Worm (Caenorhabditis elegans) whole organism, young adult: ENCODE results near the gene T27E4.7.

ENCODE experiments used
- B0336.3 ChIP-seq: fragments of 200-800 bp; sonication (Bioruptor generic); IDR thresholded peaks from 2 replicates; pipeline ENCODE4 v1.3.6; 2022; ENCODE audit warnings: missing genetic modification characterization, missing compliant biosample characterization
- F23B12.7 ChIP-seq: sonication (generic microtip); optimal IDR thresholded peaks from 2 replicates; lab custom pipeline; 2017; ENCODE audit warnings: missing genetic modification characterization, mild to moderate bottlenecking, missing compliant biosample characterization, antibody characterized with exemption, moderate library complexity; ENCODE audit not compliant: insufficient read depth
- F33H1.4 ChIP-seq: fragments of 200-800 bp; sonication (Bioruptor generic); IDR thresholded peaks from 2 replicates; pipeline ENCODE4 v1.3.6; 2022; ENCODE audit warnings: missing genetic modification reagents, missing genetic modification characterization, missing compliant biosample characterization
- F52B5.7 ChIP-seq: sonication (generic microtip); optimal IDR thresholded peaks from 2 replicates; lab custom pipeline; 2016; ENCODE audit warnings: mild to moderate bottlenecking, missing genetic modification characterization, missing compliant biosample characterization
- Y53F4B.3 ChIP-seq: fragments of 200-800 bp; sonication (Bioruptor generic); IDR thresholded peaks from 2 replicates; pipeline ENCODE4 v1.3.6; 2022; ENCODE audit warnings: missing genetic modification reagents, missing genetic modification characterization, missing compliant biosample characterization
- Y53G8AR.9 ChIP-seq: fragments of 200-800 bp; sonication (Bioruptor generic); conservative IDR thresholded peaks from 2 replicates; pipeline ENCODE4 v1.3.6; 2022; ENCODE audit warnings: missing genetic modification reagents, missing genetic modification characterization, missing compliant biosample characterization
- Y79H2A.3 ChIP-seq: fragments of 200-800 bp; sonication (Bioruptor generic); conservative IDR thresholded peaks from 2 replicates; pipeline ENCODE4 v1.3.6; 2022; ENCODE audit warnings: missing genetic modification reagents, missing genetic modification characterization, missing compliant biosample characterization
- ZK185.1 ChIP-seq: sonication (generic microtip); optimal IDR thresholded peaks from 2 replicates; lab custom pipeline; 2016; ENCODE audit warnings: mild to moderate bottlenecking, missing genetic modification characterization, missing compliant biosample characterization; ENCODE audit not compliant: poor library complexity, severe bottlenecking
- athp-1 ChIP-seq: sonication (generic microtip); optimal IDR thresholded peaks from 2 replicates; lab custom pipeline; 2017; ENCODE audit warnings: mild to moderate bottlenecking, missing genetic modification characterization, missing compliant biosample characterization
- bed-1 ChIP-seq: fragments of 200-800 bp; sonication (Bioruptor generic); IDR thresholded peaks from 2 replicates; pipeline ENCODE4 v1.3.6; 2022; ENCODE audit warnings: missing genetic modification reagents, missing genetic modification characterization, missing compliant biosample characterization
- ceh-100 ChIP-seq: fragments of 200-800 bp; sonication (Bioruptor generic); IDR thresholded peaks from 2 replicates; pipeline ENCODE4 v1.3.6; 2022; ENCODE audit warnings: missing genetic modification reagents, missing genetic modification characterization, missing compliant biosample characterization
- ceh-40 ChIP-seq: fragments of 200-800 bp; sonication (Bioruptor generic); IDR thresholded peaks from 2 replicates; pipeline ENCODE4 v1.3.6; 2022; ENCODE audit warnings: missing genetic modification characterization, missing compliant biosample characterization
- ceh-91 ChIP-seq: fragments of 200-800 bp; sonication (Bioruptor generic); IDR thresholded peaks from 2 replicates; pipeline ENCODE4 v1.3.6; 2022; ENCODE audit warnings: missing genetic modification reagents, missing genetic modification characterization, missing compliant biosample characterization
- chd-7 ChIP-seq: sonication (generic microtip); optimal IDR thresholded peaks from 2 replicates; lab custom pipeline; 2016; ENCODE audit warnings: mild to moderate bottlenecking, missing genetic modification characterization, moderate library complexity, missing compliant biosample characterization
- dox-1 ChIP-seq: fragments of 200-800 bp; sonication (Bioruptor generic); IDR thresholded peaks from 2 replicates; pipeline ENCODE4 v1.3.6; 2022; ENCODE audit warnings: missing genetic modification reagents, missing genetic modification characterization, missing compliant biosample characterization
- egl-18 ChIP-seq: fragments of 200-800 bp; sonication (Bioruptor generic); IDR thresholded peaks from 2 replicates; pipeline ENCODE4 v1.3.6; 2022; ENCODE audit warnings: missing genetic modification reagents, missing genetic modification characterization, missing compliant biosample characterization
- ekl-4 ChIP-seq: fragments of 200-800 bp; sonication (Bioruptor generic); IDR thresholded peaks from 2 replicates; pipeline ENCODE4 v1.3.6; 2022; ENCODE audit warnings: missing genetic modification reagents, missing genetic modification characterization, missing compliant biosample characterization
- hlh-12 ChIP-seq: sonication (generic microtip); optimal IDR thresholded peaks from 2 replicates; lab custom pipeline; 2016; ENCODE audit warnings: missing genetic modification characterization, missing compliant biosample characterization
- hlh-26 ChIP-seq: fragments of 200-800 bp; sonication (Bioruptor generic); conservative IDR thresholded peaks from 2 replicates; pipeline ENCODE4 v1.3.6; 2022; ENCODE audit warnings: missing genetic modification reagents, missing genetic modification characterization, missing compliant biosample characterization
- hsf-1 ChIP-seq: fragments of 200-800 bp; sonication (Bioruptor generic); IDR thresholded peaks from 2 replicates; pipeline ENCODE4 v1.3.6; 2022; ENCODE audit warnings: missing genetic modification reagents, missing genetic modification characterization, missing compliant biosample characterization
- let-526 ChIP-seq: fragments of 200-800 bp; sonication (Bioruptor generic); IDR thresholded peaks from 2 replicates; pipeline ENCODE4 v1.3.6; 2022; ENCODE audit warnings: missing genetic modification reagents, missing genetic modification characterization, missing compliant biosample characterization
- let-607 ChIP-seq, 2 experiments: fragments of 200-800 bp in 1 of 2; sonication (Bioruptor generic) in 1 of 2; sonication (generic microtip) in 1 of 2; optimal IDR thresholded peaks; 2 replicates each; lab custom pipeline; 2016 to 2018; ENCODE audit warnings: mild to moderate bottlenecking in 2 of 2, missing compliant biosample characterization in 2 of 2, missing genetic modification characterization in 2 of 2, moderate library complexity in 2 of 2, missing genotype in 1 of 2
- lin-35 ChIP-seq, 3 experiments: fragments of 150-350 bp in 2 of 3; sonication (generic microtip) in 1 of 3; optimal IDR thresholded peaks; 2 replicates each; lab custom pipeline; 2014 to 2018; ENCODE audit warnings: missing biosample characterization in 3 of 3, missing genetic modification characterization in 3 of 3, missing genetic modification reagents in 3 of 3
- lir-1 ChIP-seq: fragments of 200-800 bp; sonication (Bioruptor generic); conservative IDR thresholded peaks from 2 replicates; pipeline ENCODE4 v1.3.6; 2022; ENCODE audit warnings: missing genetic modification reagents, missing genetic modification characterization, missing compliant biosample characterization
- madf-6 ChIP-seq: fragments of 200-800 bp; sonication (Bioruptor generic); IDR thresholded peaks from 2 replicates; pipeline ENCODE4 v1.3.6; 2022; ENCODE audit warnings: missing genetic modification reagents, missing genetic modification characterization, missing compliant biosample characterization
- mcd-1 ChIP-seq: fragments of 200-800 bp; sonication (Bioruptor generic); IDR thresholded peaks from 2 replicates; pipeline ENCODE4 v1.3.6; 2022; ENCODE audit warnings: missing genetic modification reagents, missing genetic modification characterization, missing compliant biosample characterization
- nhr-27 ChIP-seq: fragments of 200-800 bp; sonication (Bioruptor generic); optimal IDR thresholded peaks from 2 replicates; lab custom pipeline; 2018; ENCODE audit warnings: mild to moderate bottlenecking, missing genetic modification characterization, moderate library complexity, missing compliant biosample characterization
- rec-8 ChIP-seq, 2 experiments: sonication (generic microtip); optimal IDR thresholded peaks; 2 replicates each; lab custom pipeline; 2016; ENCODE audit warnings: mild to moderate bottlenecking in 2 of 2, missing genetic modification characterization in 2 of 2, missing genetic modification reagents in 2 of 2, missing genotype in 2 of 2, missing biosample characterization in 1 of 2, missing compliant biosample characterization in 1 of 2, moderate library complexity in 1 of 2
- rpc-1 ChIP-seq, 2 experiments: fragments of 150-350 bp in 1 of 2; sonication (generic microtip) in 1 of 2; optimal IDR thresholded peaks; 2 replicates each; lab custom pipeline; 2014 to 2018; ENCODE audit warnings: missing biosample characterization in 1 of 2, missing genetic modification characterization in 1 of 2, missing genetic modification reagents in 1 of 2, missing genotype in 1 of 2
- snpc-1.3 ChIP-seq: sonication (generic microtip); optimal IDR thresholded peaks from 2 replicates; lab custom pipeline; 2017; ENCODE audit warnings: missing genetic modification characterization, mild to moderate bottlenecking, missing compliant biosample characterization, antibody characterized with exemption, moderate library complexity, missing genotype, missing genetic modification reagents; ENCODE audit not compliant: insufficient read depth
- snpc-3.4 ChIP-seq: sonication (generic microtip); optimal IDR thresholded peaks from 2 replicates; lab custom pipeline; 2017; ENCODE audit warnings: missing genetic modification characterization, mild to moderate bottlenecking, missing compliant biosample characterization, antibody characterized with exemption, moderate library complexity, missing genotype, missing genetic modification reagents
- snpc-4 ChIP-seq, 5 experiments: fragments of 150-350 bp in 1 of 5; sonication (generic microtip) in 4 of 5; optimal IDR thresholded peaks; 2 replicates each; lab custom pipeline; 2014 to 2018; ENCODE audit warnings: missing genetic modification characterization in 5 of 5, missing biosample characterization in 3 of 5, antibody characterized with exemption in 2 of 5, mild to moderate bottlenecking in 2 of 5, missing compliant biosample characterization in 2 of 5, missing genotype in 2 of 5, moderate library complexity in 2 of 5, missing genetic modification reagents in 1 of 5
- tbp1 ChIP-seq: fragments of 200-800 bp; sonication (Bioruptor generic); optimal IDR thresholded peaks from 2 replicates; lab custom pipeline; 2018; ENCODE audit warnings: mild to moderate bottlenecking, missing genetic modification characterization, missing compliant biosample characterization
- unc-62 ChIP-seq: fragments of 150-350 bp; optimal IDR thresholded peaks from 2 replicates; lab custom pipeline; 2014; ENCODE audit warnings: missing biosample characterization, missing genetic modification reagents, missing genetic modification characterization
- zim-3 ChIP-seq: sonication (generic microtip); optimal IDR thresholded peaks from 2 replicates; lab custom pipeline; 2017; ENCODE audit warnings: mild to moderate bottlenecking, missing genetic modification characterization, moderate library complexity, missing compliant biosample characterization
- ztf-26 ChIP-seq: sonication (generic microtip); optimal IDR thresholded peaks from 2 replicates; lab custom pipeline; 2017; ENCODE audit warnings: missing genetic modification characterization, missing compliant biosample characterization

The T27E4.7 gene

DNA sequence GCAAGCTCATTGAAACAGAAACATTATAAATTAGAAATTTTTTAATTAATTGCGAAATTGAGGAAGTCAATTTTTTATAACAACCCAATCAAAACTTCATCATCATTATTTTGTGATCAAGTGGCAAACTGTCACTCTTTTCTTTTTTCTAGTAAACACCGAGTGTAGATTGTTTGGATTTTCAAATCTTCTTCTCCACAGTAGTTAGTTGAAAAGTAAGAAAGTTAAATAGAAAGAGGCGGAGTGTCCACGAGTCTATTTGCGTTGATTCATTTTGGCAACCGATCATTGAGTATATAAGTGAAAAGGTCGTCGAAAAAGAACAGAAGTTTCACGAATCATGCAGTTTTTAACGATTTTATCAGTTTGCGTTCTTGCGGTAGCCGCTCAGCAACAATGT is 33.2 kb upstream of the T27E4.7 start, which contains the start of gene pqn-31:
Gene pqn-31 (plus strand): TSS at position 301 of the 400 bp plus-strand sequence.
- TF ChIP-seq ceh-100 (GFP tag; lab: Robert Waterston, UW) (no peak), lin-35 (GFP tag; optimal IDR thresholded peaks at IDR 0.05; lab: Kevin White, UChicago) (no peak), nhr-27 (tag; lab: Kevin White, UChicago) (no peak)
- TF ChIP-seq, all 124 proteins: peak for 0

DNA sequence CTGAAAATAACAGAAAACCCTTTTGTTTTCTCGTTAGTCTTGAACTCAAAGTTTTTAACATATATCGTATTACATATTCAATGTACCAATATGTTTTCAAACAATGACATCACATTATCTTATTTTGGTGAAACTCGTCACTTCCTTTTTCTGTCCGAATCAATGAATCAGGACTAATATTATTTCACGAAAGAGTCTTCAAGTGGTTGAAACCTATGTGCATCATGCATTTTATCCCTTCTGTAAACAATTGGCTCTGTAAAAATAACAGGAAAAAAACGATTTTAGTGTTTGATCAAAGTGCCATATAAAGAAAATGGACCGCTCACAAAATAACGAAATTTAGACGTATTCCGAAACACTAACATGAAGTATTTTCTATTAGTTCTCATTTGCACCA is 32.1 kb upstream of the T27E4.7 start, which contains the start of gene F21C10.18:
Gene F21C10.18 (plus strand): TSS at position 301 of the 400 bp plus-strand sequence.
- TF ChIP-seq let-526 (no peak), lir-1 (GFP tag; lab: Robert Waterston, UW) (no peak), snpc-3.4 (tag; lab: Kevin White, UChicago) (no peak), egl-18 (no peak)

DNA sequence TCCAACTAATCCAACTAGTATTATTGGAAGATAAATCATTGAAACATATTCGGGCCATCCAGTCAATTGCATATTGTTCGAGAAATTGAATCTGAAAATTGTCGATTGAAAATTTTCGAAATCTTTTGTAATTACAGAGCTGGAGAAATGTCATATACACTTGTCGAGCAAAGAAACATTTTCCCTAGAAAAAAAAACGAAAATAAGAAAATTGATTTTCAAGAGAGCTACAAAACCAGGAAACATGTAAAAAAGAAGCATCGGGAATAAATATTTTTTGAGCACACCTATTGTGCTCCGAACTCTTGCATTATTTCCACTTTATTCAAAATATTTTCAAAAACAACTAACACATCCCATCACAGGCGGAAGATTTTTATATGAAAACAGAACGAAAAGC is 24.9 kb upstream of the T27E4.7 start, which contains the start of gene frpr-6:
Gene frpr-6 (minus strand): TSS at position 101 of the 400 bp plus-strand sequence.
- TF ChIP-seq let-607 (tag; optimal IDR thresholded peaks at IDR 0.05; lab: Kevin White, UChicago): no peak
- no peak for TF ChIP-seq bed-1
- no peak for TF ChIP-seq rec-8 (tag; optimal IDR thresholded peaks at IDR 0.05; lab: Kevin White, UChicago)
- no peak for TF ChIP-seq chd-7 (tag; lab: Kevin White, UChicago)
- no peak for TF ChIP-seq athp-1
- no peak for TF ChIP-seq snpc-1.3 (tag; lab: Kevin White, UChicago)
- TF ChIP-seq mcd-1 (GFP tag; lab: Robert Waterston, UW): no peak
- no peak for TF ChIP-seq zim-3
- no peak for TF ChIP-seq F33H1.4 (GFP tag; lab: Robert Waterston, UW)
- TF ChIP-seq tbp1 (GFP tag; lab: Kevin White, UChicago): no peak
- TF ChIP-seq ZK185.1 (tag; lab: Kevin White, UChicago): no peak
- TF ChIP-seq ceh-40 (GFP tag; lab: Robert Waterston, UW): no peak
- TF ChIP-seq madf-6: no peak

DNA sequence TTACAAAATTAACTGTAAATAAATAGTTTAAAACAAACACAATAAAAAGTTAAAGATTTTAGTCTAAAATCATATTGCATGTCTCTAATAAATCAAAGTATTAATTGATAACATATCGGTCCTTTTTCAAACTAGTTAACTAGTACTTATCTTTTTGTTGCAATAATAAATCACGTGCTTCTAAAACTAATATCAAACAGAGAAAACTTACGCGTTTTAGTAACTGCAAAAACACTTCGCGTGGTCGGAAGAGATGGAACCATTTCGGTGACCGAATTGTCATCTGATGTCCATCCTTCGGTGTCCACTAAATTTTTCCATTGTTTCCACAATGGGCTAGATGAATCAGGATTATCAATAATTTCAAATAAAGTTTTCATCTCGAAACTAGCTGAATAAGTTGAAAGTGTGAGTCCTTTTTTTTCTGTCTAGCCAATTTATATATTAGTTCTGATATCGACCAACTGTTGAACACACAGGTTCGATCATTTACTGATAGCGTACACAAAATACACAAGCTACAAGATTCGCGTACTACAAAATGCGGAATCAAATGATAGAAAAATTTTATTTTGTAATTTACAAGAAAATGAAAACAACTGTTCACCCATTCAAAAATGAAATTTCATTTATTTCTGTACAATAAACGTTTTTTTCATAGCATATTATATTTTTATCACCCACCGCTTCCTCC is 22.3 kb upstream of the T27E4.7 start, which contains the start of gene F21C10.9:
Gene F21C10.9 (minus strand): TSS at position 417 of the 694 bp plus-strand sequence.
- no peak for TF ChIP-seq hlh-12 (tag; lab: Kevin White, UChicago)
- TF ChIP-seq, all 124 proteins: peak for 0

DNA sequence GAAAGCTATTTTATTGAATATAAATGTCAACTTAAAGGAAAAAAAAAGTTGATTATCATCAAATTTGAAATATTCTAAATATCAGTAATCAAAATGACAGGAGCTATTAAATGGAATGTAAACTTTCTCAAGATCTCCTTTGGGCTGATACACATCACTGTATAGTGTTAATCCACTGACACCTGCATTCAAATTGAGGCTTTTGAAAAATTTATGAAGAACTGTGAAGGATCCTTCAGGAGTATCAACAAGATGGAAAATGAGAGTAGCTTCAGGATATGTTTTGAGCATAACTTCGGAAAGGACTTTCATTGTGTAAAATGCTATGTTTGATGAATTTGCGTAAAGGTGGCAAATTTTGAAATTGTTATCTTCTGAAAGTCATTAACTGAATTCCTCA is 21.1 kb upstream of the T27E4.7 start:
- TF ChIP-seq Y53F4B.3 (GFP tag; lab: Robert Waterston, UW) (no peak), tbp1 (GFP tag; lab: Kevin White, UChicago) (peak; percentile 12), unc-62 (GFP tag; lab: Kevin White, UChicago) (no peak), ekl-4 (GFP tag; lab: Robert Waterston, UW) (0 out of 2 replicates have a peak, but pooled peaks have one; percentile 27), ceh-40 (GFP tag; lab: Robert Waterston, UW) (no peak), Y79H2A.3 (GFP tag; lab: Robert Waterston, UW) (0 out of 2 replicates have a peak, but pooled peaks have one; percentile 35), let-607 (tag; optimal IDR thresholded peaks at IDR 0.05; lab: Kevin White, UChicago) (no peak), dox-1 (GFP tag; lab: Robert Waterston, UW) (no peak), hsf-1 (GFP tag; lab: Robert Waterston, UW) (peak; percentile 20; the same call in 1 of the 2 replicates), lir-1 (GFP tag; lab: Robert Waterston, UW) (no peak), chd-7 (tag; lab: Kevin White, UChicago) (no peak), ceh-91 (GFP tag; lab: Robert Waterston, UW) (no peak), ztf-26 (no peak), mcd-1 (GFP tag; lab: Robert Waterston, UW) (no peak), F52B5.7 (tag; lab: Kevin White, UChicago) (no peak), F23B12.7 (tag; lab: Kevin White, UChicago) (no peak), rpc-1 (optimal IDR thresholded peaks at IDR 0.05; lab: Kevin White, UChicago) (no peak), rpc-1 (tag; optimal IDR thresholded peaks at IDR 0.05; lab: Kevin White, UChicago) (no peak), snpc-4 (GFP tag; optimal IDR thresholded peaks at IDR 0.05; lab: Kevin White, UChicago) (no peak), snpc-4 (tag; optimal IDR thresholded peaks at IDR 0.05; lab: Kevin White, UChicago) (no peak), Y53G8AR.9 (GFP tag; lab: Robert Waterston, UW) (peak; percentile 38; the same call in 1 of the 2 replicates), B0336.3 (GFP tag; lab: Robert Waterston, UW) (peak; percentile 27; the same call in 1 of the 2 replicates), hlh-26 (GFP tag; lab: Robert Waterston, UW) (no peak), nhr-27 (tag; lab: Kevin White, UChicago) (no peak), zim-3 (no peak)
